Fruit fly (Drosophila melanogaster) whole organism, embryonic: ENCODE measurements around the gene BthD.
A peak's percentile ranks its signal among the peaks of the same experiment; 100 is the strongest.

Experiments
- Adf1 ChIP-seq: fragments of 200-800 bp; sonication (Bioruptor generic); IDR thresholded peaks from 2 replicates; pipeline ENCODE4 v1.3.6; 2022; ENCODE audit warnings: missing biosample characterization, missing genetic modification characterization
- Aef1 ChIP-seq: fragments of 200-800 bp; sonication (Bioruptor generic); IDR thresholded peaks from 3 replicates; pipeline ENCODE4 v1.3.6; 2022; ENCODE audit warnings: missing biosample characterization, missing genetic modification characterization
- CG10209 ChIP-seq: fragments of 200-800 bp; sonication (Bioruptor generic); optimal IDR thresholded peaks from 3 replicates; lab custom pipeline; 2017; ENCODE audit warnings: missing biosample characterization, mild to moderate bottlenecking, missing genetic modification characterization, missing genetic modification reagents
- CG10267 ChIP-seq: fragments of 200-800 bp; sonication (Bioruptor generic); optimal IDR thresholded peaks from 2 replicates; lab custom pipeline; 2018; ENCODE audit warnings: missing biosample characterization, mild to moderate bottlenecking, missing genetic modification characterization, moderate library complexity
- CG10565 ChIP-seq: fragments of 200-800 bp; sonication (Bioruptor generic); optimal IDR thresholded peaks from 3 replicates; lab custom pipeline; 2016; ENCODE audit warnings: missing biosample characterization, mild to moderate bottlenecking, missing genetic modification characterization
- CG11247 ChIP-seq: fragments of 200-800 bp; sonication (Bioruptor generic); IDR thresholded peaks from 2 replicates; pipeline ENCODE4 v1.3.6; 2022; ENCODE audit warnings: missing biosample characterization, missing genetic modification characterization
- CG11560 ChIP-seq: fragments of 200-800 bp; sonication (Bioruptor generic); IDR thresholded peaks from 3 replicates; pipeline ENCODE4 v1.3.6; 2022; ENCODE audit warnings: missing biosample characterization, missing genetic modification characterization
- CG11723 ChIP-seq: fragments of 200-800 bp; sonication (Bioruptor generic); optimal IDR thresholded peaks from 2 replicates; lab custom pipeline; 2017; ENCODE audit warnings: missing biosample characterization, mild to moderate bottlenecking, missing genetic modification characterization
- CG15479 ChIP-seq: fragments of 200-800 bp; sonication (Bioruptor generic); optimal IDR thresholded peaks from 3 replicates; lab custom pipeline; 2019; ENCODE audit warnings: missing biosample characterization, mild to moderate bottlenecking, missing genetic modification characterization, moderate library complexity
- CG1602 ChIP-seq: fragments of 200-800 bp; sonication (Bioruptor generic); optimal IDR thresholded peaks from 3 replicates; lab custom pipeline; 2016; ENCODE audit warnings: missing biosample characterization, missing genetic modification characterization
- CG31365 ChIP-seq: fragments of 200-800 bp; sonication (Bioruptor generic); optimal IDR thresholded peaks from 2 replicates; lab custom pipeline; 2018; ENCODE audit warnings: missing biosample characterization, mild to moderate bottlenecking, missing genetic modification characterization
- CG3995 ChIP-seq: fragments of 200-800 bp; sonication (Bioruptor generic); optimal IDR thresholded peaks from 3 replicates; lab custom pipeline; 2016; ENCODE audit warnings: missing biosample characterization, missing genetic modification characterization
- CG4854 ChIP-seq: fragments of 200-800 bp; sonication (Bioruptor generic); optimal IDR thresholded peaks from 2 replicates; lab custom pipeline; 2016; ENCODE audit warnings: missing biosample characterization, missing genetic modification characterization, inconsistent platforms
- CG6175 ChIP-seq: fragments of 200-800 bp; sonication (Bioruptor generic); IDR thresholded peaks from 3 replicates; pipeline ENCODE4 v1.3.6; 2022; ENCODE audit warnings: missing biosample characterization, missing genetic modification characterization
- CG6654 ChIP-seq: fragments of 200-800 bp; sonication (Bioruptor generic); optimal IDR thresholded peaks from 2 replicates; lab custom pipeline; 2017; ENCODE audit warnings: missing biosample characterization, mild to moderate bottlenecking, missing genetic modification characterization
- CG7372 ChIP-seq: fragments of 200-800 bp; sonication (Bioruptor generic); IDR thresholded peaks from 2 replicates; pipeline ENCODE4 v1.3.6; 2022; ENCODE audit warnings: missing biosample characterization, missing genetic modification characterization
- CG7963 ChIP-seq: fragments of 200-800 bp; sonication (Bioruptor generic); IDR thresholded peaks from 3 replicates; pipeline ENCODE4 v1.3.6; 2022; ENCODE audit warnings: missing biosample characterization, missing genetic modification characterization; ENCODE audit not compliant: partially characterized antibody
- CG7987 ChIP-seq: fragments of 200-800 bp; sonication (Bioruptor generic); optimal IDR thresholded peaks from 2 replicates; lab custom pipeline; 2018; ENCODE audit warnings: missing biosample characterization, mild to moderate bottlenecking, missing genetic modification characterization, moderate library complexity
- CG8281 ChIP-seq: fragments of 200-800 bp; sonication (Bioruptor generic); optimal IDR thresholded peaks from 2 replicates; lab custom pipeline; 2018; ENCODE audit warnings: missing biosample characterization, mild to moderate bottlenecking, missing genetic modification characterization, moderate library complexity
- CG9609 ChIP-seq: fragments of 200-800 bp; sonication (Bioruptor generic); optimal IDR thresholded peaks from 3 replicates; lab custom pipeline; 2016; ENCODE audit warnings: missing biosample characterization, missing genetic modification characterization
- Dp ChIP-seq: fragments of 200-800 bp; sonication (Bioruptor generic); optimal IDR thresholded peaks from 2 replicates; lab custom pipeline; 2018; ENCODE audit warnings: missing biosample characterization, mild to moderate bottlenecking, missing genetic modification characterization, moderate library complexity
- ERR ChIP-seq: fragments of 200-800 bp; sonication (Bioruptor generic); optimal IDR thresholded peaks from 2 replicates; lab custom pipeline; 2016; ENCODE audit warnings: missing biosample characterization, missing genetic modification characterization
- Elba2 ChIP-seq: fragments of 200-800 bp; sonication (Bioruptor generic); optimal IDR thresholded peaks from 3 replicates; lab custom pipeline; 2016; ENCODE audit warnings: missing biosample characterization, missing genetic modification characterization
- HLH4C ChIP-seq: fragments of 200-800 bp; sonication (Bioruptor generic); IDR thresholded peaks from 3 replicates; pipeline ENCODE4 v1.3.6; 2022; ENCODE audit warnings: missing biosample characterization, missing genetic modification characterization; ENCODE audit not compliant: partially characterized antibody
- HLHmδ ChIP-seq: fragments of 200-800 bp; sonication (Bioruptor generic); optimal IDR thresholded peaks from 2 replicates; lab custom pipeline; 2018; ENCODE audit warnings: missing biosample characterization, mild to moderate bottlenecking, missing genetic modification characterization, moderate library complexity
- HmgZ ChIP-seq: fragments of 200-800 bp; sonication (Bioruptor generic); optimal IDR thresholded peaks from 2 replicates; lab custom pipeline; 2018; ENCODE audit warnings: missing biosample characterization, mild to moderate bottlenecking, missing genetic modification characterization
- Hr51 ChIP-seq, 2 experiments: fragments of 200-800 bp; sonication (Bioruptor generic); optimal IDR thresholded peaks; 2 replicates in 1 of 2; 3 replicates in 1 of 2; lab custom pipeline; 2016 to 2018; ENCODE audit warnings: missing biosample characterization in 2 of 2, missing genetic modification characterization in 2 of 2, mild to moderate bottlenecking in 1 of 2, moderate library complexity in 1 of 2
- Meics ChIP-seq: fragments of 200-800 bp; sonication (Bioruptor generic); optimal IDR thresholded peaks from 2 replicates; lab custom pipeline; 2017; ENCODE audit warnings: missing biosample characterization, mild to moderate bottlenecking, missing genetic modification characterization
- NFAT ChIP-seq: fragments of 200-800 bp; sonication (Bioruptor generic); IDR thresholded peaks from 2 replicates; pipeline ENCODE4 v1.3.6; 2022; ENCODE audit warnings: missing biosample characterization, missing genetic modification characterization
- Scr ChIP-seq: fragments of 200-800 bp; sonication (Bioruptor generic); IDR thresholded peaks from 2 replicates; pipeline ENCODE4 v1.3.6; 2022; ENCODE audit warnings: missing biosample characterization, missing genetic modification characterization; ENCODE audit not compliant: partially characterized antibody
- cas ChIP-seq: fragments of 200-800 bp; sonication (Bioruptor generic); IDR thresholded peaks from 2 replicates; pipeline ENCODE4 v1.3.6; 2022; ENCODE audit warnings: missing biosample characterization, missing genetic modification characterization
- dan ChIP-seq: fragments of 200-800 bp; sonication (Bioruptor generic); IDR thresholded peaks from 2 replicates; pipeline ENCODE4 v1.3.6; 2022; ENCODE audit warnings: missing biosample characterization, missing genetic modification characterization
- dmrt99B ChIP-seq: fragments of 200-800 bp; sonication (Bioruptor generic); optimal IDR thresholded peaks from 2 replicates; lab custom pipeline; 2018; ENCODE audit warnings: missing biosample characterization, mild to moderate bottlenecking, missing genetic modification characterization, moderate library complexity
- eve ChIP-seq, 2 experiments: fragments of >200 bp; optimal IDR thresholded peaks; 2 replicates each; lab custom pipeline; 2017; ENCODE audit warnings: missing biosample characterization in 2 of 2, missing genetic modification characterization in 2 of 2
- fru ChIP-seq: fragments of >200 bp; optimal IDR thresholded peaks from 2 replicates; lab custom pipeline; 2017
- gce ChIP-seq: fragments of 200-800 bp; sonication (Bioruptor generic); IDR thresholded peaks from 3 replicates; pipeline ENCODE4 v1.3.6; 2022; ENCODE audit warnings: missing biosample characterization, missing genetic modification characterization
- gro ChIP-seq: fragments of 200-800 bp; sonication (Bioruptor generic); optimal IDR thresholded peaks from 2 replicates; lab custom pipeline; 2016; ENCODE audit warnings: missing biosample characterization, missing genetic modification characterization
- hkb ChIP-seq, 2 experiments: fragments of 200-800 bp in 1 of 2; fragments of >200 bp in 1 of 2; sonication (Bioruptor generic) in 1 of 2; IDR thresholded peaks in 1 of 2; optimal IDR thresholded peaks in 1 of 2; 2 replicates each; pipeline versions ENCODE4 v1.3.6 to Lab custom; 2017 to 2022; ENCODE audit warnings: missing biosample characterization in 1 of 2, missing genetic modification characterization in 1 of 2
- kay ChIP-seq: fragments of 200-800 bp; sonication (Bioruptor generic); optimal IDR thresholded peaks from 2 replicates; lab custom pipeline; 2016; ENCODE audit warnings: missing biosample characterization, missing genetic modification characterization
- kni ChIP-seq: fragments of 200-800 bp; sonication (Bioruptor generic); optimal IDR thresholded peaks from 3 replicates; lab custom pipeline; 2017; ENCODE audit warnings: mild to moderate bottlenecking, missing biosample characterization, missing genetic modification reagents, missing genetic modification characterization
- lbe ChIP-seq: fragments of 200-800 bp; sonication (Bioruptor generic); optimal IDR thresholded peaks from 2 replicates; lab custom pipeline; 2016; ENCODE audit warnings: missing biosample characterization, mild to moderate bottlenecking, missing genetic modification characterization
- nau ChIP-seq: fragments of 200-800 bp; sonication (Bioruptor generic); optimal IDR thresholded peaks from 3 replicates; lab custom pipeline; 2017; ENCODE audit warnings: missing biosample characterization, mild to moderate bottlenecking, missing genetic modification characterization, missing genetic modification reagents
- nerfin-1 ChIP-seq: fragments of 200-800 bp; sonication (Bioruptor generic); optimal IDR thresholded peaks from 3 replicates; lab custom pipeline; 2019; ENCODE audit warnings: missing biosample characterization, mild to moderate bottlenecking, missing genetic modification characterization, moderate library complexity
- oc ChIP-seq: fragments of 200-800 bp; sonication (Bioruptor generic); optimal IDR thresholded peaks from 2 replicates; lab custom pipeline; 2018; ENCODE audit warnings: missing biosample characterization, mild to moderate bottlenecking, missing genetic modification characterization, moderate library complexity
- sens ChIP-seq: fragments of 200-800 bp; sonication (Bioruptor generic); peaks from one replicate; lab custom pipeline; 2016; ENCODE audit warnings: missing biosample characterization, missing genetic modification characterization
- sqz ChIP-seq: fragments of 200-800 bp; sonication (Bioruptor generic); optimal IDR thresholded peaks from 3 replicates; lab custom pipeline; 2018; ENCODE audit warnings: missing biosample characterization, mild to moderate bottlenecking, missing genetic modification characterization
- vnd ChIP-seq: fragments of 200-800 bp; sonication (Bioruptor generic); IDR thresholded peaks from 3 replicates; pipeline ENCODE4 v1.3.6; 2022; ENCODE audit warnings: missing biosample characterization, missing genetic modification characterization; ENCODE audit not compliant: partially characterized antibody
- wek ChIP-seq: fragments of 200-800 bp; sonication (Bioruptor generic); optimal IDR thresholded peaks from 3 replicates; lab custom pipeline; 2018; ENCODE audit warnings: missing biosample characterization, mild to moderate bottlenecking, missing genetic modification characterization, moderate library complexity

The BthD gene

DNA sequence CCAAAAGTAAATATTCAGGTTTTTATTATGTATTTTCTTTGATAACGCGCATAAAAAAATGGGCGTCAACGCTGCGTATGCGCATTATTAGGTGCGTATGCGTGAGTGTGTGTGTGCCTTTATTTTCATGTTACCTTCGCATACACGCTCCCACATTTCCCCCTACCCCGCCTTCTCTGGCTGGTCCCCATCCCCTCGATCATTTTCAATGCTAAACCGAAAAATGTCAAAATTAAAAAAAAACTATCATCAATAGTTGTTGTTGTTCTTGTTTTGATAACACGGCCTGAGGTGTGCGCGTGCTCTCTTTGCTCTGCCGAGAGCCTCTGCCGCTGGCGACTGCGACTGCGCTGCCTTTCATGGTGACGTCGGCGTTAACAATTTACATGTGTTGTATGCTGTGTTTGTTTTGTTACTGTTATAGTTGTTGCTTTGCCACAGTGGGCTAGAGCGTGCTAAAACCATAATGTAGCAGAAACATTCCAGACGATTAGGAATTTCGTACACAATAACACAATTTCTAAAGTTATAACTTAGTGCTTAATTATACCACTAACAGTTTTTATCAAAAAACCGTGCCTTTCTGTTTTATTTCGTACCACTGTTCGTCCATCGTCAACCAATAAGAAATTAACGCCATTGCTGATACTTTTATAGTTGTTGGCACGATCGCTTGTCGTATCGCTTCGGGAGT, 28.2 kb downstream of the BthD start (continued):
- peak; percentile 92 for TF ChIP-seq CG8281 (tag; lab: Kevin White, UChicago)
- peak; percentile 99 for TF ChIP-seq oc (tag; lab: Kevin White, UChicago)
- peak; percentile 99 for TF ChIP-seq CG11247 (GFP tag; lab: Robert Waterston, UW)
- peak; percentile 99 for TF ChIP-seq gce (GFP tag; lab: Robert Waterston, UW)
- TF ChIP-seq CG10565 (GFP tag; lab: Kevin White, UChicago) = peak; percentile 96
- peak; percentile 99 for TF ChIP-seq HmgZ (tag; lab: Kevin White, UChicago)
- peak; percentile 99 for TF ChIP-seq Meics
- no peak for TF ChIP-seq fru (lab: Kevin White, UChicago)
- peak; percentile 97 for TF ChIP-seq kay (GFP tag; lab: Kevin White, UChicago)
- peak; percentile 94 for TF ChIP-seq CG31365 (tag; lab: Kevin White, UChicago)
- peak; percentile 97 for TF ChIP-seq ERR (GFP tag; lab: Kevin White, UChicago)
- TF ChIP-seq hkb (optimal IDR thresholded peaks at IDR 0.05; lab: Kevin White, UChicago) = no peak
- TF ChIP-seq hkb (GFP tag; IDR thresholded peaks at IDR 0.05; lab: Robert Waterston, UW) = peak; percentile 99
- peak; percentile 55 for TF ChIP-seq Scr (GFP tag; lab: Robert Waterston, UW)
- TF ChIP-seq CG6654 (GFP tag; lab: Kevin White, UChicago) = peak; percentile 92
- peak; percentile 100 for TF ChIP-seq NFAT (GFP tag; lab: Robert Waterston, UW)
- peak; percentile 98 to 99 for TF ChIP-seq Hr51 (GFP tag; optimal IDR thresholded peaks at IDR 0.05; lab: Kevin White, UChicago)
- TF ChIP-seq sens (GFP tag; lab: Kevin White, UChicago) = peak; percentile 100
- peak; percentile 33 for TF ChIP-seq Dp
- peak; percentile 99 for TF ChIP-seq CG10209 (GFP tag; lab: Kevin White, UChicago)
- TF ChIP-seq sqz (GFP tag; lab: Kevin White, UChicago) = peak; percentile 94
- peak; percentile 97 for TF ChIP-seq CG11723
- peak; percentile 99 for TF ChIP-seq CG7372 (GFP tag; lab: Robert Waterston, UW)
- TF ChIP-seq CG10267 (tag; lab: Kevin White, UChicago) = peak; percentile 95
- TF ChIP-seq kni (GFP tag; lab: Kevin White, UChicago) = peak; percentile 98
- peak; percentile 99 for TF ChIP-seq nau (GFP tag; lab: Kevin White, UChicago)
- no peak for TF ChIP-seq HLHmδ (GFP tag; lab: Kevin White, UChicago)
- peak; percentile 97 for TF ChIP-seq CG6175 (GFP tag; lab: Robert Waterston, UW)
- TF ChIP-seq CG4854 (GFP tag; lab: Kevin White, UChicago) = peak; percentile 97
- peak; percentile 96 for TF ChIP-seq nerfin-1
- peak; percentile 84 for TF ChIP-seq lbe (GFP tag; lab: Kevin White, UChicago)
- TF ChIP-seq CG9609 (GFP tag; lab: Kevin White, UChicago) = peak; percentile 99
- TF ChIP-seq cas = peak; percentile 97
- peak; percentile 92 for TF ChIP-seq dan (GFP tag; lab: Robert Waterston, UW)
- TF ChIP-seq CG7987 (GFP tag; lab: Kevin White, UChicago) = peak; percentile 96
- peak; percentile 80 for TF ChIP-seq CG3995
- TF ChIP-seq CG1602 = peak; percentile 98
- peak; percentile 82 for TF ChIP-seq Elba2
- peak; percentile 93 for TF ChIP-seq CG11560
- TF ChIP-seq Adf1 (GFP tag; lab: Robert Waterston, UW) = peak; percentile 96
- peak; percentile 93 for TF ChIP-seq wek
- peak; percentile 100 for TF ChIP-seq dmrt99B (tag; lab: Kevin White, UChicago)
- peak; percentile 99 for TF ChIP-seq Aef1 (GFP tag; lab: Robert Waterston, UW)
- peak; percentile 66 for TF ChIP-seq HLH4C (GFP tag; lab: Robert Waterston, UW)
- peak; percentile 77; the same call in 2 of the 3 replicates for TF ChIP-seq CG7963
- peak; percentile 28 for TF ChIP-seq CG15479 (GFP tag; lab: Kevin White, UChicago)
- peak; percentile 44; the same call in 1 of the 3 replicates for TF ChIP-seq vnd
- peak; percentile 99 for TF ChIP-seq gro
- peak in 1 of 2 experiments; percentile 100 for TF ChIP-seq eve (GFP tag; optimal IDR thresholded peaks at IDR 0.05; lab: Kevin White, UChicago)
